Fruit fly (Drosophila melanogaster): ENCODE data around the gene cad.

Gene cad

DNA sequence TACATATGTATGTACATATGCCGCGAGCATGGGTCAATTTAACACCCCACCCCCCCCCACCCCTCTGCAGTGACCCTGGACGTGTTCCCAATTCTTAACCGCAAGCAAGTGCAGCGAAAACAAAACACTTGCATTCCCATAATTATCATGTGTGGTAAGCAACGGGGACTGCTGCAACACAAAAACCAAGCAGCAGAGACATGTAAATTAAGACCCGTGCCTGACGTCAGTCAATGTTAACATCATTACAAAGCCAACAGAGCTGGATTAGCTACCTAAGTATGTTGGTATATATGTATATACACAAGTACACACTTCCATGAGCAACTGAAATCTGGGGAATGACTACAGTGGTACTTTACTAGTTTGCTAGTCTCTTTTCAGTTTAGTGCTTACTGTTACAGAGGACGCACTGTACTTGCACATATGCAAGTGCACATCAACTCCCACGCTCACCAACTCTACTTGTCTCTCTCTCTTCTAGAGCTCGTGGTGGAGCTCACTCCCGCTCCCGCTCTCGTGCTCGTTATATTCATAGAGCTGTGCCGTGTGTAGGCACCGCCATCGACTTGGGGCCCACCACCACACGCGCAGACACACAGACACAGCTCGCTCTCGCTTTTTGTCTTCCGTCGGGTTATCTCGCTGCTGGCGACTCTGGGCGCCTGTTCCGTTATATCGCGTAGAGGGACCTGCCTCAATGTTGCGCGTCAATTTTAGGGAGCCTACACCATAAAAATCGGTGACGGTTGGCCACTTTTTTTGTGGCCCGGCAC is 50.9 kb downstream of the cad start (continued):
- peak; percentile 94 for TF ChIP-seq pros (GFP tag; optimal IDR thresholded peaks at IDR 0.05)
- peak; percentile 5 for TF ChIP-seq phol (tag; optimal IDR thresholded peaks at IDR 0.05)
- no peak for TF ChIP-seq NC2β (GFP tag; optimal IDR thresholded peaks at IDR 0.05)
- peak; percentile 52; the same call in 2 of the 3 replicates for TF ChIP-seq z (GFP tag; IDR thresholded peaks at IDR 0.05)
- TF ChIP-seq CG34422 (GFP tag; IDR thresholded peaks at IDR 0.05): peak; percentile 40; the same call in 1 of the 3 replicates
- no peak for TF ChIP-seq ara (GFP tag; IDR thresholded peaks at IDR 0.05)
- peak; percentile 92 for TF ChIP-seq CG11504 (tag; optimal IDR thresholded peaks at IDR 0.05)
- peak; percentile 60 for TF ChIP-seq unc-4 (GFP tag; IDR thresholded peaks at IDR 0.05; ENCODE audit: partially characterized antibody)
- TF ChIP-seq gce (GFP tag; IDR thresholded peaks at IDR 0.05): peak; percentile 22; the same call in 1 of the 3 replicates
- no peak for TF ChIP-seq Lim3 (GFP tag; IDR thresholded peaks at IDR 0.05)

- TF ChIP-seq sens-2 (GFP tag; IDR thresholded peaks at IDR 0.05) (no peak), CG15696 (tag; optimal IDR thresholded peaks at IDR 0.05) (no peak), ewg (GFP tag; optimal IDR thresholded peaks at IDR 0.05) (peak; percentile 64), CG6175 (GFP tag; IDR thresholded peaks at IDR 0.05) (0 out of 3 replicates have a peak, but pooled peaks have one; percentile 68), CG15269 (tag; optimal IDR thresholded peaks at IDR 0.05) (no peak), CG8765 (GFP tag; IDR thresholded peaks at IDR 0.05) (peak; percentile 78; the same call in 1 of the 2 replicates), CG1233 (GFP tag; optimal IDR thresholded peaks at IDR 0.05) (no peak), CG17186 (GFP tag; optimal IDR thresholded peaks at IDR 0.05) (no peak), HLH54F (GFP tag; optimal IDR thresholded peaks at IDR 0.05) (no peak), CG15073 (GFP tag; optimal IDR thresholded peaks at IDR 0.05) (no peak), sim (GFP tag; IDR thresholded peaks at IDR 0.05) (no peak), zf30C (GFP tag; optimal IDR thresholded peaks at IDR 0.05) (no peak), HmgD (GFP tag; optimal IDR thresholded peaks at IDR 0.05) (no peak), shn (GFP tag; optimal IDR thresholded peaks at IDR 0.05) (no peak), fd102C (GFP tag; optimal IDR thresholded peaks at IDR 0.05) (no peak), nerfin-2 (GFP tag; IDR thresholded peaks at IDR 0.05; ENCODE audit: partially characterized antibody) (no peak), CG5245 (GFP tag; optimal IDR thresholded peaks at IDR 0.05) (no peak), tll (GFP tag; optimal IDR thresholded peaks at IDR 0.05) (no peak), CG7987 (GFP tag; optimal IDR thresholded peaks at IDR 0.05) (no peak), tap (tag; optimal IDR thresholded peaks at IDR 0.05) (no peak), Ets65A (GFP tag) (peak; percentile 13), ase (GFP tag; IDR thresholded peaks at IDR 0.05) (no peak), CG6683 (GFP tag; optimal IDR thresholded peaks at IDR 0.05) (no peak), Poxn (GFP tag; IDR thresholded peaks at IDR 0.05) (no peak), zfh1 (GFP tag; IDR thresholded peaks at IDR 0.05) (no peak), CG13287 (GFP tag; IDR thresholded peaks at IDR 0.05; ENCODE audit: partially characterized antibody) (no peak), CG7556 (GFP tag; optimal IDR thresholded peaks at IDR 0.05) (no peak), hb (GFP tag; IDR thresholded peaks at IDR 0.05; ENCODE audit: partially characterized antibody) (no peak), CG32532 (GFP tag; IDR thresholded peaks at IDR 0.05) (no peak), MTF-1 (GFP tag; optimal IDR thresholded peaks at IDR 0.05; ENCODE audit: borderline replicate concordance) (no peak), Dfd (GFP tag; optimal IDR thresholded peaks at IDR 0.05) (no peak), tio (GFP tag; optimal IDR thresholded peaks at IDR 0.05) (no peak), Dad (GFP tag; optimal IDR thresholded peaks at IDR 0.05) (no peak), CG9609 (GFP tag; optimal IDR thresholded peaks at IDR 0.05) (no peak), gcm (GFP tag; optimal IDR thresholded peaks at IDR 0.05) (no peak), CG8924 (tag; optimal IDR thresholded peaks at IDR 0.05) (no peak), CG10147 (GFP tag; optimal IDR thresholded peaks at IDR 0.05) (peak; percentile 28), HLH4C (GFP tag; IDR thresholded peaks at IDR 0.05; ENCODE audit: partially characterized antibody) (no peak), ap (GFP tag; IDR thresholded peaks at IDR 0.05) (no peak)
Measured at dm6 chr2L:20822025-20822371, 51.5 kb downstream of the cad start.

All from whole organism, embryonic.